Fruit fly (Drosophila melanogaster): Measurements from ENCODE around the gene myd.

myd gene

dm6 chr3R:19182848-19183247 lies 2.4 kb downstream of the myd start (continued):
- no peak for TF ChIP-seq Atf-2 (GFP tag; optimal IDR thresholded peaks at IDR 0.05)
- no peak for TF ChIP-seq CHES-1-like (GFP tag; optimal IDR thresholded peaks at IDR 0.05)
- no peak for TF ChIP-seq da (GFP tag; optimal IDR thresholded peaks at IDR 0.05)
- no peak for TF ChIP-seq Atf6 (GFP tag; IDR thresholded peaks at IDR 0.05)
- TF ChIP-seq CG1603 (tag; optimal IDR thresholded peaks at IDR 0.05): peak; percentile 51
- no peak for TF ChIP-seq Fer2 (tag; optimal IDR thresholded peaks at IDR 0.05)
- TF ChIP-seq Drgx (GFP tag; IDR thresholded peaks at IDR 0.05): no peak
- no peak for TF ChIP-seq CG30403 (GFP tag; optimal IDR thresholded peaks at IDR 0.05)
- peak; percentile 4 for TF ChIP-seq CG12071 (GFP tag; optimal IDR thresholded peaks at IDR 0.05)
- TF ChIP-seq CG10979 (tag; optimal IDR thresholded peaks at IDR 0.05): no peak
- no peak for TF ChIP-seq CG1792 (GFP tag; optimal IDR thresholded peaks at IDR 0.05)
- TF ChIP-seq nerfin-1 (tag; optimal IDR thresholded peaks at IDR 0.05): peak; percentile 17
- no peak for TF ChIP-seq CG14441 (GFP tag; IDR thresholded peaks at IDR 0.05)
- no peak for TF ChIP-seq Hsf (GFP tag; optimal IDR thresholded peaks at IDR 0.05)
- TF ChIP-seq Chrac-16 (GFP tag; optimal IDR thresholded peaks at IDR 0.05): no peak
- TF ChIP-seq Mes4 (GFP tag; optimal IDR thresholded peaks at IDR 0.05): no peak
- TF ChIP-seq cwo (GFP tag; optimal IDR thresholded peaks at IDR 0.05): no peak
- TF ChIP-seq stc (GFP tag; IDR thresholded peaks at IDR 0.05): 0 out of 2 replicates have a peak, but pooled peaks have one; percentile 19
- TF ChIP-seq CG1024 (GFP tag; IDR thresholded peaks at IDR 0.05): peak; percentile 44; the same call in 1 of the 2 replicates
- TF ChIP-seq CG7786 (GFP tag; optimal IDR thresholded peaks at IDR 0.05): no peak
- no peak; the same call in 1 of the 2 replicates for TF ChIP-seq chm (GFP tag; IDR thresholded peaks at IDR 0.05)
- TF ChIP-seq CG18599 (GFP tag; optimal IDR thresholded peaks at IDR 0.05): no peak
- TF ChIP-seq CG12155 (GFP tag; optimal IDR thresholded peaks at IDR 0.05): no peak
- TF ChIP-seq Sin3A (optimal IDR thresholded peaks at IDR 0.05): no peak
- TF ChIP-seq Antp (GFP tag; optimal IDR thresholded peaks at IDR 0.05): no peak
- TF ChIP-seq jigr1 (GFP tag; IDR thresholded peaks at IDR 0.05): no peak
- no peak for TF ChIP-seq gsb (GFP tag; IDR thresholded peaks at IDR 0.05)
- no peak for TF ChIP-seq CG8478 (optimal IDR thresholded peaks at IDR 0.05)
- no peak for TF ChIP-seq CG7839 (tag; optimal IDR thresholded peaks at IDR 0.05)
- TF ChIP-seq Abd-B (GFP tag; optimal IDR thresholded peaks at IDR 0.05): no peak
- TF ChIP-seq scrt (GFP tag; optimal IDR thresholded peaks at IDR 0.05): no peak
- TF ChIP-seq Aef1 (GFP tag; IDR thresholded peaks at IDR 0.05): no peak
- no peak for TF ChIP-seq CG34376 (GFP tag; optimal IDR thresholded peaks at IDR 0.05)
- TF ChIP-seq slou (GFP tag; optimal IDR thresholded peaks at IDR 0.05): no peak
- TF ChIP-seq CG6791 (GFP tag; IDR thresholded peaks at IDR 0.05; ENCODE audit: partially characterized antibody): no peak
- no peak for TF ChIP-seq CG6272 (GFP tag; IDR thresholded peaks at IDR 0.05)
- TF ChIP-seq ERR (GFP tag; optimal IDR thresholded peaks at IDR 0.05): no peak
- no peak for TF ChIP-seq usp (GFP tag; optimal IDR thresholded peaks at IDR 0.05)
- TF ChIP-seq ftz-f1 (GFP tag; optimal IDR thresholded peaks at IDR 0.05): no peak
- TF ChIP-seq CG4854 (GFP tag; optimal IDR thresholded peaks at IDR 0.05): no peak
- no peak for TF ChIP-seq CTCF (GFP tag; optimal IDR thresholded peaks at IDR 0.05)
- TF ChIP-seq CG6175 (GFP tag; IDR thresholded peaks at IDR 0.05): no peak
- no peak for TF ChIP-seq gfzf (GFP tag; optimal IDR thresholded peaks at IDR 0.05)
- peak; percentile 49 for TF ChIP-seq wek (GFP tag; optimal IDR thresholded peaks at IDR 0.05)
- no peak for TF ChIP-seq ro (GFP tag; IDR thresholded peaks at IDR 0.05)
- TF ChIP-seq Ets97D (GFP tag; optimal IDR thresholded peaks at IDR 0.05): no peak
- no peak for TF ChIP-seq HmgZ (tag; optimal IDR thresholded peaks at IDR 0.05)
- no peak for TF ChIP-seq klu (GFP tag; IDR thresholded peaks at IDR 0.05)
- no peak for TF ChIP-seq pb (GFP tag; optimal IDR thresholded peaks at IDR 0.05)
- TF ChIP-seq ssp (GFP tag; IDR thresholded peaks at IDR 0.05): no peak
- peak; percentile 4 to 37 for TF ChIP-seq bsh (GFP tag; optimal IDR thresholded peaks at IDR 0.05)
- no peak for TF ChIP-seq vfl (GFP tag; optimal IDR thresholded peaks at IDR 0.05)
- no peak for TF ChIP-seq schlank (tag; optimal IDR thresholded peaks at IDR 0.05)
- TF ChIP-seq bcd (GFP tag; optimal IDR thresholded peaks at IDR 0.05): no peak
